Fruit fly (Drosophila melanogaster) whole organism, embryonic: ENCODE results near the gene CG2267.

ENCODE experiments used
- Adf1 ChIP-seq: fragments of 200-800 bp; sonication (Bioruptor generic); IDR thresholded peaks from 2 replicates; pipeline ENCODE4 v1.3.6; 2022; ENCODE audit warnings: missing biosample characterization, missing genetic modification characterization
- Bgb ChIP-seq: fragments of 200-800 bp; sonication (Bioruptor generic); IDR thresholded peaks from 2 replicates; pipeline ENCODE4 v1.3.6; 2022; ENCODE audit warnings: missing biosample characterization, missing genetic modification characterization; ENCODE audit not compliant: partially characterized antibody
- CG10321 ChIP-seq: fragments of 200-800 bp; sonication (Bioruptor generic); IDR thresholded peaks from 2 replicates; pipeline ENCODE4 v1.3.6; 2022; ENCODE audit warnings: missing biosample characterization, missing genetic modification characterization
- CG11093 ChIP-seq: fragments of 200-800 bp; sonication (Bioruptor generic); IDR thresholded peaks from 3 replicates; pipeline ENCODE4 v1.3.6; 2022; ENCODE audit warnings: missing biosample characterization, missing genetic modification characterization
- CG1233 ChIP-seq: fragments of 200-800 bp; sonication (Bioruptor generic); optimal IDR thresholded peaks from 4 replicates; lab custom pipeline; 2018; ENCODE audit warnings: missing biosample characterization, mild to moderate bottlenecking, missing genetic modification characterization
- CG14441 ChIP-seq: fragments of 200-800 bp; sonication (Bioruptor generic); IDR thresholded peaks from 2 replicates; pipeline ENCODE4 v1.3.6; 2022; ENCODE audit warnings: missing biosample characterization, missing genetic modification characterization
- CG17359 ChIP-seq: fragments of 200-800 bp; sonication (Bioruptor generic); optimal IDR thresholded peaks from 3 replicates; lab custom pipeline; 2018; ENCODE audit warnings: missing biosample characterization, mild to moderate bottlenecking, missing genetic modification characterization, moderate library complexity
- CG17802 ChIP-seq: fragments of 200-800 bp; sonication (Bioruptor generic); optimal IDR thresholded peaks from 2 replicates; lab custom pipeline; 2018; ENCODE audit warnings: missing biosample characterization, mild to moderate bottlenecking, missing genetic modification characterization, moderate library complexity
- CG18262 ChIP-seq: fragments of 200-800 bp; optimal IDR thresholded peaks from 3 replicates; lab custom pipeline; 2019; ENCODE audit warnings: missing biosample characterization, mild to moderate bottlenecking, missing genetic modification characterization, moderate library complexity
- CG1832 ChIP-seq: fragments of 200-800 bp; sonication (Bioruptor generic); optimal IDR thresholded peaks from 2 replicates; lab custom pipeline; 2017; ENCODE audit warnings: missing biosample characterization, mild to moderate bottlenecking, missing genetic modification characterization, inconsistent platforms
- CG18476 ChIP-seq: fragments of 200-800 bp; sonication (Bioruptor generic); optimal IDR thresholded peaks from 2 replicates; lab custom pipeline; 2016; ENCODE audit warnings: missing biosample characterization, mild to moderate bottlenecking, missing genetic modification characterization
- CG32772 ChIP-seq: fragments of 200-800 bp; sonication (Bioruptor generic); IDR thresholded peaks from 2 replicates; pipeline ENCODE4 v1.3.6; 2022; ENCODE audit warnings: missing biosample characterization, missing genetic modification characterization
- CG34224 ChIP-seq: fragments of 200-800 bp; sonication (Bioruptor generic); IDR thresholded peaks from 3 replicates; pipeline ENCODE4 v1.3.6; 2022; ENCODE audit warnings: missing biosample characterization, missing genetic modification characterization; ENCODE audit not compliant: partially characterized antibody
- CG7839 ChIP-seq: fragments of 200-800 bp; sonication (Bioruptor generic); optimal IDR thresholded peaks from 3 replicates; lab custom pipeline; 2018; ENCODE audit warnings: missing biosample characterization, mild to moderate bottlenecking, missing genetic modification characterization, moderate library complexity
- CG8359 ChIP-seq: fragments of 200-800 bp; sonication (Bioruptor generic); optimal IDR thresholded peaks from 2 replicates; lab custom pipeline; 2017; ENCODE audit warnings: missing biosample characterization, mild to moderate bottlenecking, missing genetic modification characterization, borderline replicate concordance
- CG9437 ChIP-seq: fragments of 200-800 bp; sonication (Bioruptor generic); optimal IDR thresholded peaks from 2 replicates; lab custom pipeline; 2018; ENCODE audit warnings: missing biosample characterization, mild to moderate bottlenecking, missing genetic modification characterization
- CHES-1-like ChIP-seq: fragments of 200-800 bp; sonication (Bioruptor generic); optimal IDR thresholded peaks from 2 replicates; lab custom pipeline; 2016; ENCODE audit warnings: missing biosample characterization, missing genetic modification characterization
- CkIIα-i1 ChIP-seq: fragments of 200-800 bp; sonication (Bioruptor generic); IDR thresholded peaks from 2 replicates; pipeline ENCODE4 v1.3.6; 2022; ENCODE audit warnings: missing biosample characterization, missing genetic modification characterization
- D19B ChIP-seq: fragments of 200-800 bp; sonication (Bioruptor generic); optimal IDR thresholded peaks from 2 replicates; lab custom pipeline; 2017; ENCODE audit warnings: missing biosample characterization, mild to moderate bottlenecking, missing genetic modification characterization
- Dad ChIP-seq: fragments of 200-800 bp; sonication (Bioruptor generic); optimal IDR thresholded peaks from 3 replicates; lab custom pipeline; 2016; ENCODE audit warnings: missing biosample characterization, missing genetic modification characterization
- Deaf1 ChIP-seq: fragments of 200-800 bp; optimal IDR thresholded peaks from 3 replicates; lab custom pipeline; 2019; ENCODE audit warnings: missing biosample characterization, mild to moderate bottlenecking, missing genetic modification characterization, moderate library complexity
- Dp ChIP-seq: fragments of 200-800 bp; sonication (Bioruptor generic); optimal IDR thresholded peaks from 2 replicates; lab custom pipeline; 2018; ENCODE audit warnings: missing biosample characterization, mild to moderate bottlenecking, missing genetic modification characterization, moderate library complexity
- Dref ChIP-seq: fragments of 200-800 bp; sonication (Bioruptor generic); IDR thresholded peaks from 2 replicates; pipeline ENCODE4 v1.3.6; 2022; ENCODE audit warnings: missing biosample characterization, missing genetic modification characterization
- Fer2 ChIP-seq: fragments of 200-800 bp; sonication (Bioruptor generic); optimal IDR thresholded peaks from 2 replicates; lab custom pipeline; 2018; ENCODE audit warnings: missing biosample characterization, mild to moderate bottlenecking, missing genetic modification characterization, moderate library complexity
- HmgZ ChIP-seq: fragments of 200-800 bp; sonication (Bioruptor generic); optimal IDR thresholded peaks from 2 replicates; lab custom pipeline; 2018; ENCODE audit warnings: missing biosample characterization, mild to moderate bottlenecking, missing genetic modification characterization
- Nf-YA ChIP-seq: fragments of 200-800 bp; sonication (Bioruptor generic); IDR thresholded peaks from 2 replicates; pipeline ENCODE4 v1.3.6; 2022; ENCODE audit warnings: missing biosample characterization, missing genetic modification characterization
- Nf-YB ChIP-seq: fragments of 200-800 bp; sonication (Bioruptor generic); optimal IDR thresholded peaks from 3 replicates; lab custom pipeline; 2019; ENCODE audit warnings: missing biosample characterization, mild to moderate bottlenecking, missing genetic modification characterization, moderate library complexity
- Nf-YC ChIP-seq: fragments of 200-800 bp; optimal IDR thresholded peaks from 3 replicates; lab custom pipeline; 2019; ENCODE audit warnings: missing biosample characterization, mild to moderate bottlenecking, missing genetic modification characterization, moderate library complexity
- al ChIP-seq: fragments of 200-800 bp; sonication (Bioruptor generic); IDR thresholded peaks from 2 replicates; pipeline ENCODE4 v1.3.6; 2022; ENCODE audit warnings: missing biosample characterization, missing genetic modification characterization
- ap ChIP-seq: fragments of 200-800 bp; sonication (Bioruptor generic); IDR thresholded peaks from 2 replicates; pipeline ENCODE4 v1.3.6; 2022; ENCODE audit warnings: missing biosample characterization, missing genetic modification characterization
- bigmax ChIP-seq: fragments of 200-800 bp; sonication (Bioruptor generic); optimal IDR thresholded peaks from 2 replicates; lab custom pipeline; 2018; ENCODE audit warnings: missing biosample characterization, mild to moderate bottlenecking, missing genetic modification characterization
- cg ChIP-seq: fragments of 200-800 bp; sonication (Bioruptor generic); optimal IDR thresholded peaks from 3 replicates; lab custom pipeline; 2019; ENCODE audit warnings: missing biosample characterization, mild to moderate bottlenecking, missing genetic modification characterization, moderate library complexity
- chm ChIP-seq: fragments of 200-800 bp; sonication (Bioruptor generic); IDR thresholded peaks from 2 replicates; pipeline ENCODE4 v1.3.6; 2022; ENCODE audit warnings: missing biosample characterization, missing genetic modification characterization
- crol ChIP-seq: fragments of 200-800 bp; sonication (Bioruptor generic); IDR thresholded peaks from 2 replicates; pipeline ENCODE4 v1.3.6; 2022; ENCODE audit warnings: missing biosample characterization, missing genetic modification characterization
- ewg ChIP-seq: fragments of 200-800 bp; sonication (Bioruptor generic); optimal IDR thresholded peaks from 3 replicates; lab custom pipeline; 2017; ENCODE audit warnings: mild to moderate bottlenecking, missing biosample characterization, missing genetic modification reagents, missing genetic modification characterization
- exex ChIP-seq: fragments of 200-800 bp; sonication (Bioruptor generic); optimal IDR thresholded peaks from 4 replicates; lab custom pipeline; 2018; ENCODE audit warnings: missing biosample characterization, mild to moderate bottlenecking, missing genetic modification characterization, moderate library complexity
- gce ChIP-seq: fragments of 200-800 bp; sonication (Bioruptor generic); IDR thresholded peaks from 3 replicates; pipeline ENCODE4 v1.3.6; 2022; ENCODE audit warnings: missing biosample characterization, missing genetic modification characterization
- lab ChIP-seq: fragments of 200-800 bp; sonication (Bioruptor generic); optimal IDR thresholded peaks from 3 replicates; lab custom pipeline; 2017; ENCODE audit warnings: missing biosample characterization, missing genetic modification characterization, mild to moderate bottlenecking, moderate library complexity, missing genetic modification reagents
- maf-S ChIP-seq: fragments of 200-800 bp; sonication (Bioruptor generic); optimal IDR thresholded peaks from 2 replicates; lab custom pipeline; 2016; ENCODE audit warnings: missing biosample characterization, missing genetic modification characterization
- mam ChIP-seq: fragments of 200-800 bp; sonication (Bioruptor generic); optimal IDR thresholded peaks from 3 replicates; lab custom pipeline; 2016; ENCODE audit warnings: missing biosample characterization, missing genetic modification characterization
- phol ChIP-seq: fragments of 200-800 bp; sonication (Bioruptor generic); optimal IDR thresholded peaks from 3 replicates; lab custom pipeline; 2018; ENCODE audit warnings: missing biosample characterization, mild to moderate bottlenecking, missing genetic modification characterization, moderate library complexity
- pnt ChIP-seq: fragments of 200-800 bp; sonication (Bioruptor generic); optimal IDR thresholded peaks from 3 replicates; lab custom pipeline; 2016; ENCODE audit warnings: missing biosample characterization, missing genetic modification characterization
- prd ChIP-seq, 3 experiments: fragments of >200 bp in 2 of 3; fragments of 200-800 bp in 1 of 3; sonication (Bioruptor generic) in 1 of 3; optimal IDR thresholded peaks in 2 of 3; IDR thresholded peaks in 1 of 3; 2 replicates in 2 of 3; 3 replicates in 1 of 3; pipeline versions ENCODE4 v1.3.6 to Lab custom; 2017 to 2022; ENCODE audit warnings: missing biosample characterization in 1 of 3, missing genetic modification characterization in 1 of 3
- sd ChIP-seq: fragments of 200-800 bp; sonication (Bioruptor generic); optimal IDR thresholded peaks from 3 replicates; lab custom pipeline; 2018; ENCODE audit warnings: missing biosample characterization, mild to moderate bottlenecking, missing genetic modification characterization, moderate library complexity
- sob ChIP-seq: fragments of 200-800 bp; sonication (Bioruptor generic); IDR thresholded peaks from 2 replicates; pipeline ENCODE4 v1.3.6; 2022; ENCODE audit warnings: missing biosample characterization, missing genetic modification characterization
- unpg ChIP-seq: fragments of 200-800 bp; sonication (Bioruptor generic); optimal IDR thresholded peaks from 3 replicates; lab custom pipeline; 2018; ENCODE audit warnings: missing biosample characterization, mild to moderate bottlenecking, missing genetic modification characterization, moderate library complexity
- usp ChIP-seq: fragments of >200 bp; optimal IDR thresholded peaks from 2 replicates; lab custom pipeline; 2017; ENCODE audit warnings: missing biosample characterization, missing genetic modification characterization
- vnd ChIP-seq: fragments of 200-800 bp; sonication (Bioruptor generic); IDR thresholded peaks from 3 replicates; pipeline ENCODE4 v1.3.6; 2022; ENCODE audit warnings: missing biosample characterization, missing genetic modification characterization; ENCODE audit not compliant: partially characterized antibody
- zf30C ChIP-seq: fragments of 200-800 bp; sonication (Bioruptor generic); optimal IDR thresholded peaks from 3 replicates; lab custom pipeline; 2018; ENCODE audit warnings: missing biosample characterization, mild to moderate bottlenecking, missing genetic modification characterization

Gene CG2267

DNA sequence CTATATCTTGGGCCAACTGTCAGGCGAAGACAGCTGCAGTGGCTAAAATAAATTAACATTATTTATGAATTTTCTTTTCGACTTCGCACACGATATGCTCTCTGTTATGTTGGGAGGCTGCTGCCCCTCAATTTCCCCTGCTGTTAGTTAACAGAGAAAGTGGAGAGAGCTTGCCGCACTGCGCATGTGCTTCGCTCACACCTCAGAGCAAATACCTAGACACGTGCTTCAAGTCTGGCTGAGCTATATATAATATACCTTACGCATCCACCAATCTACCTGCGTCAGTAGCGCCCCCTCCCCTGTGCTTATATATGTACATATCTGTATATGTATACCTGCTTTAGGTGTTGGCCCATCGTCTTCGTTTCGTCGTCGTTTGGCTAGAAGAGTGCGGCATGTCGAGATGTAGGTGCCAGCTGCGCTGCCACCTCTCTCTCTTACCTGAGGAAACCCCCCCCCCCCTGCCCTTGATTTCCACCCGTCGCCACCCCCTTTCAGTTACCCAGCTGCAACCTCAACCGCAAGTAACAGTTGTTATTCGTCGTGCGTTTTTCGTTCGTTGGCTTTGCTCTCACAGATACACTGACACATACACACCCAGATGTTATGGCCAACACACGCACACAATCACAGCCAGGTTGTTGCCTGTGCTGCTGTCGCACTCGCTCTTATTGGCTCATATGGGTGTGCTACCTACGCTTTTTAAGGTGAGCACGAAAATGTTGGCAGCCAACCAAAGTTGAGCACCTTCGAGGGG, 12.6 kb downstream of the CG2267 start:
- TF ChIP-seq pnt (GFP tag; lab: Kevin White, UChicago) = no peak
- no peak for TF ChIP-seq CG18262 (tag; lab: Kevin White, UChicago)
- no peak for TF ChIP-seq CG1233 (GFP tag; lab: Kevin White, UChicago)
- peak; percentile 72 for TF ChIP-seq cg
- no peak for TF ChIP-seq CG32772 (GFP tag; lab: Robert Waterston, UW)
- TF ChIP-seq gce = no peak
- TF ChIP-seq unpg (GFP tag; lab: Kevin White, UChicago) = no peak
- TF ChIP-seq ap (GFP tag; lab: Robert Waterston, UW) = no peak
- TF ChIP-seq CHES-1-like = no peak
- peak; percentile 74 for TF ChIP-seq Adf1
- TF ChIP-seq lab = no peak
- TF ChIP-seq Dad (GFP tag; lab: Kevin White, UChicago) = no peak
- TF ChIP-seq phol = no peak
- no peak for TF ChIP-seq CG17359 (tag; lab: Kevin White, UChicago)
- TF ChIP-seq bigmax (GFP tag; lab: Kevin White, UChicago) = no peak
- peak; percentile 79 for TF ChIP-seq Deaf1 (tag; lab: Kevin White, UChicago)
- TF ChIP-seq mam (GFP tag; lab: Kevin White, UChicago) = no peak
- peak; percentile 66 for TF ChIP-seq CG10321
- no peak for TF ChIP-seq Fer2 (tag; lab: Kevin White, UChicago)
- TF ChIP-seq CG18476 (GFP tag; lab: Kevin White, UChicago) = no peak
- TF ChIP-seq CG7839 (tag; lab: Kevin White, UChicago) = no peak
- TF ChIP-seq CG11093 (GFP tag; lab: Robert Waterston, UW) = no peak
- no peak for TF ChIP-seq sd (tag; lab: Kevin White, UChicago)
- no peak for TF ChIP-seq usp (GFP tag; lab: Kevin White, UChicago)
- no peak for TF ChIP-seq vnd
- no peak for TF ChIP-seq CG34224 (GFP tag; lab: Robert Waterston, UW)
- TF ChIP-seq prd (optimal IDR thresholded peaks at IDR 0.05; lab: Kevin White, UChicago) = no peak
- no peak for TF ChIP-seq prd (GFP tag; IDR thresholded peaks at IDR 0.05; lab: Robert Waterston, UW)
- no peak for TF ChIP-seq al (GFP tag; lab: Robert Waterston, UW)
- no peak for TF ChIP-seq CG8359 (GFP tag; lab: Kevin White, UChicago)
- TF ChIP-seq CG9437 = peak; percentile 27
- TF ChIP-seq Nf-YC (tag; lab: Kevin White, UChicago) = peak; percentile 97
- no peak for TF ChIP-seq exex
- TF ChIP-seq sob = no peak
- TF ChIP-seq Bgb (GFP tag; lab: Robert Waterston, UW) = no peak
- TF ChIP-seq Nf-YB = peak; percentile 95
- no peak for TF ChIP-seq HmgZ (tag; lab: Kevin White, UChicago)
- no peak for TF ChIP-seq CkIIα-i1 (GFP tag; lab: Robert Waterston, UW)
- no peak for TF ChIP-seq Dp
- TF ChIP-seq CG17802 (tag; lab: Kevin White, UChicago) = no peak
- TF ChIP-seq Nf-YA (GFP tag; lab: Robert Waterston, UW) = 0 out of 2 replicates have a peak, but pooled peaks have one; percentile 17
- no peak for TF ChIP-seq CG14441 (GFP tag; lab: Robert Waterston, UW)
- peak; percentile 66 for TF ChIP-seq crol (GFP tag; lab: Robert Waterston, UW)
- no peak for TF ChIP-seq chm (GFP tag; lab: Robert Waterston, UW)
- no peak for TF ChIP-seq zf30C (GFP tag; lab: Kevin White, UChicago)
- peak; percentile 56 for TF ChIP-seq ewg (GFP tag; lab: Kevin White, UChicago)
- TF ChIP-seq D19B (GFP tag; lab: Kevin White, UChicago) = no peak
- no peak for TF ChIP-seq Dref
- TF ChIP-seq CG1832 (GFP tag; lab: Kevin White, UChicago) = peak; percentile 32
- TF ChIP-seq maf-S (GFP tag; lab: Kevin White, UChicago) = no peak
